Worm (Caenorhabditis elegans): ENCODE data around the gene srx-115.

srx-115 gene

ce11 chrV:8758618-8759017 lies 13.1 kb upstream of the srx-115 start, which contains the start of gene B0507.7:
Gene B0507.7 (minus strand): TSS chrV:8758718.
- no peak for TF ChIP-seq lsy-2 (tag; optimal IDR thresholded peaks at IDR 0.05)
- TF ChIP-seq efl-1 (optimal IDR thresholded peaks at IDR 0.05) = peak in 1 of 2 experiments; percentile 39
- TF ChIP-seq efl-1 (GFP tag; optimal IDR thresholded peaks at IDR 0.05 in 1 of 2) = no peak
- no peak for TF ChIP-seq ceh-82 (tag; optimal IDR thresholded peaks at IDR 0.05)

ce11 chrV:8760416-8760815 lies 11.3 kb upstream of the srx-115 start, which contains the start of gene ddn-1:
Gene ddn-1 (minus strand): TSS chrV:8760516.
- TF ChIP-seq aly-2 (tag; optimal IDR thresholded peaks at IDR 0.05) (no peak), dsc-1 (tag; optimal IDR thresholded peaks at IDR 0.05) (no peak), xbp-1 (tag; optimal IDR thresholded peaks at IDR 0.05) (no peak), unc-130 (tag; optimal IDR thresholded peaks at IDR 0.05) (no peak), sox-4 (tag; optimal IDR thresholded peaks at IDR 0.05) (no peak), C34B4.2 (tag; optimal IDR thresholded peaks at IDR 0.05) (no peak), hpl-2 (GFP tag; optimal IDR thresholded peaks at IDR 0.05) (no peak), aha-1 (tag; optimal IDR thresholded peaks at IDR 0.05) (no peak), rnt-1 (tag; optimal IDR thresholded peaks at IDR 0.05) (no peak), pax-3 (tag; optimal IDR thresholded peaks at IDR 0.05) (no peak), ama-1 (optimal IDR thresholded peaks at IDR 0.05) (no peak), ceh-90 (tag; optimal IDR thresholded peaks at IDR 0.05) (no peak), nhr-90 (tag; optimal IDR thresholded peaks at IDR 0.05; ENCODE audit: poor library complexity) (no peak), efl-3 (GFP tag; optimal IDR thresholded peaks at IDR 0.05) (no peak), unc-62 (GFP tag; optimal IDR thresholded peaks at IDR 0.05) (no peak), tbx-2 (tag; optimal IDR thresholded peaks at IDR 0.05) (no peak), isw-1 (GFP tag; IDR thresholded peaks at IDR 0.05) (no peak), nhr-28 (tag; optimal IDR thresholded peaks at IDR 0.05) (no peak), blmp-1 (tag; optimal IDR thresholded peaks at IDR 0.05) (no peak)

ce11 chrV:8762861-8763260 lies 8.8 kb upstream of the srx-115 start, which contains the start of gene B0507.8:
Gene B0507.8 (minus strand): TSS chrV:8762961.
- no peak for TF ChIP-seq hlh-4 (tag; optimal IDR thresholded peaks at IDR 0.05)
- no peak for TF ChIP-seq fkh-8 (tag; optimal IDR thresholded peaks at IDR 0.05)
- TF ChIP-seq nhr-47 (tag; optimal IDR thresholded peaks at IDR 0.05) = no peak
- TF ChIP-seq unc-130 (tag; optimal IDR thresholded peaks at IDR 0.05) = no peak
- TF ChIP-seq egl-13 (tag; optimal IDR thresholded peaks at IDR 0.05) = no peak
- no peak for TF ChIP-seq efl-3 (GFP tag; optimal IDR thresholded peaks at IDR 0.05)
- TF ChIP-seq fkh-10 (GFP tag; optimal IDR thresholded peaks at IDR 0.05) = no peak
- TF ChIP-seq unc-98 (GFP tag; IDR thresholded peaks at IDR 0.05) = no peak
- no peak for TF ChIP-seq mdl-1 (tag; optimal IDR thresholded peaks at IDR 0.05)

ce11 chrV:8765938-8766337 lies 5.8 kb upstream of the srx-115 start, which contains the start of gene B0507.9:
Gene B0507.9 (minus strand): TSS chrV:8766038.
- TF ChIP-seq snpc-4 (tag; optimal IDR thresholded peaks at IDR 0.05) (no peak), lin-13 (GFP tag; optimal IDR thresholded peaks at IDR 0.05) (no peak), nhr-76 (tag; optimal IDR thresholded peaks at IDR 0.05) (no peak), elt-3 (tag; optimal IDR thresholded peaks at IDR 0.05) (no peak), nhr-71 (tag; optimal IDR thresholded peaks at IDR 0.05) (no peak), mdl-1 (tag; optimal IDR thresholded peaks at IDR 0.05) (no peak), unc-130 (tag; optimal IDR thresholded peaks at IDR 0.05) (no peak), tlp-1 (tag; optimal IDR thresholded peaks at IDR 0.05) (no peak), ztf-4 (tag; optimal IDR thresholded peaks at IDR 0.05) (no peak), nhr-84 (tag; optimal IDR thresholded peaks at IDR 0.05) (no peak), zag-1 (tag; optimal IDR thresholded peaks at IDR 0.05) (no peak), nhr-19 (GFP tag; conservative IDR thresholded peaks at IDR 0.05) (no peak), egl-13 (tag; optimal IDR thresholded peaks at IDR 0.05) (no peak), dpl-1 (GFP tag; optimal IDR thresholded peaks at IDR 0.05) (no peak), sptf-1 (tag; optimal IDR thresholded peaks at IDR 0.05) (no peak), unc-86 (tag; optimal IDR thresholded peaks at IDR 0.05) (no peak), rnt-1 (tag; optimal IDR thresholded peaks at IDR 0.05) (no peak), pag-3 (tag; optimal IDR thresholded peaks at IDR 0.05; ENCODE audit: borderline replicate concordance, insufficient read depth) (no peak), hlh-4 (tag; optimal IDR thresholded peaks at IDR 0.05) (no peak), lsy-2 (tag; optimal IDR thresholded peaks at IDR 0.05) (no peak)
